Fruit fly (Drosophila melanogaster) whole organism, prepupa: ENCODE data around the gene CG14327.

Source experiments
- Blimp-1 ChIP-seq: fragments of 200-800 bp; sonication (Bioruptor generic); optimal IDR thresholded peaks from 3 replicates; lab custom pipeline; 2017; ENCODE audit warnings: missing biosample characterization, missing genetic modification characterization, mild to moderate bottlenecking, moderate library complexity, missing genetic modification reagents
- CG10631 ChIP-seq: fragments of 200-800 bp; sonication (Bioruptor generic); optimal IDR thresholded peaks from 2 replicates; lab custom pipeline; 2016; ENCODE audit warnings: missing biosample characterization, missing genetic modification characterization
- CG10669 ChIP-seq: fragments of 200-800 bp; sonication (Bioruptor generic); optimal IDR thresholded peaks from 3 replicates; lab custom pipeline; 2018; ENCODE audit warnings: missing biosample characterization, mild to moderate bottlenecking, missing genetic modification characterization, moderate library complexity
- CG11762 ChIP-seq: fragments of 200-800 bp; sonication (Bioruptor generic); optimal IDR thresholded peaks from 3 replicates; lab custom pipeline; 2016; ENCODE audit warnings: missing biosample characterization, missing genetic modification characterization; ENCODE audit not compliant: insufficient read depth
- CG11902 ChIP-seq: fragments of 200-800 bp; sonication (Bioruptor generic); optimal IDR thresholded peaks from 3 replicates; lab custom pipeline; 2016; ENCODE audit warnings: missing biosample characterization, missing genetic modification characterization
- CG15336 ChIP-seq: fragments of 200-800 bp; sonication (Bioruptor generic); IDR thresholded peaks from 2 replicates; pipeline ENCODE4 v1.3.6; 2022; ENCODE audit warnings: missing biosample characterization, missing genetic modification characterization
- CG1621 ChIP-seq: fragments of 200-800 bp; sonication (Bioruptor generic); optimal IDR thresholded peaks from 3 replicates; lab custom pipeline; 2018; ENCODE audit warnings: missing biosample characterization, mild to moderate bottlenecking, missing genetic modification characterization
- CG16779 ChIP-seq: fragments of 200-800 bp; sonication (Bioruptor generic); optimal IDR thresholded peaks from 3 replicates; lab custom pipeline; 2017; ENCODE audit warnings: missing biosample characterization, mild to moderate bottlenecking, missing genetic modification characterization
- CG3032 ChIP-seq: fragments of 200-800 bp; optimal IDR thresholded peaks from 2 replicates; lab custom pipeline; 2019; ENCODE audit warnings: missing biosample characterization, mild to moderate bottlenecking, missing genetic modification characterization, moderate library complexity
- CG34406 ChIP-seq: fragments of 200-800 bp; sonication (Bioruptor generic); optimal IDR thresholded peaks from 3 replicates; lab custom pipeline; 2016; ENCODE audit warnings: missing biosample characterization, missing genetic modification characterization
- CG3919 ChIP-seq: fragments of 200-800 bp; sonication (Bioruptor generic); optimal IDR thresholded peaks from 3 replicates; lab custom pipeline; 2016; ENCODE audit warnings: missing biosample characterization, missing genetic modification characterization
- CG6163 ChIP-seq: fragments of 200-800 bp; sonication (Bioruptor generic); IDR thresholded peaks from 3 replicates; pipeline ENCODE4 v1.3.6; 2022; ENCODE audit warnings: missing biosample characterization, missing genetic modification characterization
- CG6276 ChIP-seq: fragments of 200-800 bp; sonication (Bioruptor generic); optimal IDR thresholded peaks from 2 replicates; lab custom pipeline; 2017; ENCODE audit warnings: missing biosample characterization, mild to moderate bottlenecking, missing genetic modification characterization
- CG6792 ChIP-seq: fragments of 200-800 bp; sonication (Bioruptor generic); optimal IDR thresholded peaks from 3 replicates; lab custom pipeline; 2016; ENCODE audit warnings: missing biosample characterization, missing genetic modification characterization
- CG7368 ChIP-seq: fragments of 200-800 bp; sonication (Bioruptor generic); optimal IDR thresholded peaks from 3 replicates; lab custom pipeline; 2016; ENCODE audit warnings: missing biosample characterization, missing genetic modification characterization
- CG9139 ChIP-seq: fragments of 200-800 bp; sonication (Bioruptor generic); optimal IDR thresholded peaks from 3 replicates; lab custom pipeline; 2017; ENCODE audit warnings: missing biosample characterization, mild to moderate bottlenecking, missing genetic modification characterization
- Eip75B ChIP-seq: fragments of 200-800 bp; sonication (Bioruptor generic); optimal IDR thresholded peaks from 3 replicates; lab custom pipeline; 2016; ENCODE audit warnings: missing biosample characterization, missing genetic modification characterization
- Eip78C ChIP-seq: fragments of 200-800 bp; sonication (Bioruptor generic); peaks from one replicate; lab custom pipeline; 2016; ENCODE audit warnings: missing biosample characterization, missing genetic modification characterization
- Eip93F ChIP-seq: fragments of 200-800 bp; sonication (Bioruptor generic); optimal IDR thresholded peaks from 2 replicates; lab custom pipeline; 2016; ENCODE audit warnings: missing biosample characterization, mild to moderate bottlenecking, missing genetic modification characterization
- Ets21C ChIP-seq: fragments of 200-800 bp; sonication (Bioruptor generic); optimal IDR thresholded peaks from 3 replicates; lab custom pipeline; 2016; ENCODE audit warnings: missing biosample characterization, missing genetic modification characterization
- Ets96B ChIP-seq: fragments of 200-800 bp; optimal IDR thresholded peaks from 2 replicates; lab custom pipeline; 2019; ENCODE audit warnings: missing biosample characterization, mild to moderate bottlenecking, missing genetic modification characterization, moderate library complexity
- Gug ChIP-seq: fragments of 200-800 bp; sonication (Bioruptor generic); IDR thresholded peaks from 2 replicates; pipeline ENCODE4 v1.3.6; 2022; ENCODE audit warnings: missing biosample characterization, missing genetic modification characterization
- Hr38 ChIP-seq: sonication (Bioruptor generic); optimal IDR thresholded peaks from 2 replicates; lab custom pipeline; 2016; ENCODE audit warnings: missing biosample characterization, missing genetic modification characterization
- Met ChIP-seq: fragments of 200-800 bp; sonication (Bioruptor generic); optimal IDR thresholded peaks from 3 replicates; lab custom pipeline; 2016; ENCODE audit warnings: missing biosample characterization, missing genetic modification characterization
- OdsH ChIP-seq: fragments of 200-800 bp; sonication (Bioruptor generic); optimal IDR thresholded peaks from 3 replicates; lab custom pipeline; 2016; ENCODE audit warnings: missing biosample characterization, missing genetic modification characterization
- Smox ChIP-seq: fragments of 200-800 bp; sonication (Bioruptor generic); optimal IDR thresholded peaks from 3 replicates; lab custom pipeline; 2016; ENCODE audit warnings: missing biosample characterization, missing genetic modification characterization
- Sox14 ChIP-seq: fragments of 200-800 bp; sonication (Bioruptor generic); optimal IDR thresholded peaks from 3 replicates; lab custom pipeline; 2016; ENCODE audit warnings: missing biosample characterization, missing genetic modification characterization
- Sox15 ChIP-seq: fragments of 200-800 bp; sonication (Bioruptor generic); optimal IDR thresholded peaks from 3 replicates; lab custom pipeline; 2016; ENCODE audit warnings: missing biosample characterization, missing genetic modification characterization
- achi ChIP-seq: fragments of 200-800 bp; sonication (Bioruptor generic); optimal IDR thresholded peaks from 3 replicates; lab custom pipeline; 2016; ENCODE audit warnings: missing biosample characterization, missing genetic modification characterization
- acj6 ChIP-seq: fragments of 200-800 bp; sonication (Bioruptor generic); optimal IDR thresholded peaks from 3 replicates; lab custom pipeline; 2016; ENCODE audit warnings: missing biosample characterization, missing genetic modification characterization
- dac ChIP-seq: fragments of 200-800 bp; sonication (Bioruptor generic); optimal IDR thresholded peaks from 2 replicates; lab custom pipeline; 2017; ENCODE audit warnings: missing biosample characterization, mild to moderate bottlenecking, missing genetic modification characterization
- dsx ChIP-seq: fragments of 200-800 bp; optimal IDR thresholded peaks from 3 replicates; lab custom pipeline; 2019; ENCODE audit warnings: missing biosample characterization, mild to moderate bottlenecking, missing genetic modification characterization, moderate library complexity; ENCODE audit not compliant: poor library complexity, severe bottlenecking
- eg ChIP-seq: fragments of 200-800 bp; sonication (Bioruptor generic); IDR thresholded peaks from 3 replicates; pipeline ENCODE4 v1.3.6; 2022; ENCODE audit warnings: missing biosample characterization, missing genetic modification characterization
- fd59A ChIP-seq: fragments of 200-800 bp; sonication (Bioruptor generic); optimal IDR thresholded peaks from 2 replicates; lab custom pipeline; 2017; ENCODE audit warnings: missing biosample characterization, mild to moderate bottlenecking, missing genetic modification characterization, missing genetic modification reagents
- fd85E ChIP-seq: fragments of 200-800 bp; sonication (Bioruptor generic); optimal IDR thresholded peaks from 3 replicates; lab custom pipeline; 2016; ENCODE audit warnings: missing biosample characterization, missing genetic modification characterization
- fkh ChIP-seq: fragments of 200-800 bp; sonication (Bioruptor generic); optimal IDR thresholded peaks from 3 replicates; lab custom pipeline; 2017; ENCODE audit warnings: missing biosample characterization, mild to moderate bottlenecking, missing genetic modification characterization, moderate library complexity
- lz ChIP-seq: fragments of 200-800 bp; sonication (Bioruptor generic); optimal IDR thresholded peaks from 3 replicates; lab custom pipeline; 2016; ENCODE audit warnings: missing biosample characterization, missing genetic modification characterization
- net ChIP-seq: fragments of 200-800 bp; sonication (Bioruptor generic); optimal IDR thresholded peaks from 3 replicates; lab custom pipeline; 2016; ENCODE audit warnings: missing biosample characterization, missing genetic modification characterization
- pdm3 ChIP-seq: fragments of 200-800 bp; sonication (Bioruptor generic); optimal IDR thresholded peaks from 3 replicates; lab custom pipeline; 2016; ENCODE audit warnings: missing biosample characterization, missing genetic modification characterization
- spab ChIP-seq: fragments of 200-800 bp; sonication (Bioruptor generic); optimal IDR thresholded peaks from 2 replicates; lab custom pipeline; 2017; ENCODE audit warnings: missing biosample characterization, mild to moderate bottlenecking, missing genetic modification characterization, missing genetic modification reagents
- ss ChIP-seq, 2 experiments: fragments of 200-800 bp; sonication (Bioruptor generic); optimal IDR thresholded peaks; 2 replicates in 1 of 2; 3 replicates in 1 of 2; lab custom pipeline; 2017 to 2018; ENCODE audit warnings: mild to moderate bottlenecking in 2 of 2, missing biosample characterization in 2 of 2, missing genetic modification characterization in 2 of 2, moderate library complexity in 1 of 2
- svp ChIP-seq: fragments of 200-800 bp; sonication (Bioruptor generic); peaks from one replicate; lab custom pipeline; 2016; ENCODE audit warnings: missing biosample characterization, missing genetic modification characterization
- topi ChIP-seq: fragments of 200-800 bp; sonication (Bioruptor generic); optimal IDR thresholded peaks from 3 replicates; lab custom pipeline; 2016; ENCODE audit warnings: missing biosample characterization, missing genetic modification characterization
- vri ChIP-seq: fragments of 200-800 bp; sonication (Bioruptor generic); optimal IDR thresholded peaks from 3 replicates; lab custom pipeline; 2016; ENCODE audit warnings: missing biosample characterization, mild to moderate bottlenecking, missing genetic modification characterization

CG14327 gene

DNA sequence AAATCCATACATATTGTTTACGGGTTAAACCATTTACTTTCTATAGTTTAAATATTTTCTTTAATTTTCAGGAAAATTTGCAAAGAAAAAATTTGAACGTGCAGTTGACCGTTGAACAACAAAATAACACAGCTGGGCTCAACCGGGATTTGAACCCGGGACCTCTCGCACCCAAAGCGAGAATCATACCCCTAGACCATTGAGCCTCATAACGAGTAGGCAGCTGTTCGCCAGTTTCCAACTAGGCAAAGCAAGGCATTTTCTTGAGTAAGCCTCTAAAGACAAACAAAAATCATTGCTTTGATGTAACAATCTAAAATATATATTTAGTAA, 4.4 kb downstream of the CG14327 start:
- no peak for TF ChIP-seq Ets21C (GFP tag; lab: Kevin White, UChicago)
- TF ChIP-seq CG10631, result no peak
- TF ChIP-seq fd59A (GFP tag; lab: Kevin White, UChicago), result no peak
- TF ChIP-seq CG11902 (GFP tag; lab: Kevin White, UChicago), result no peak
- TF ChIP-seq net (GFP tag; lab: Kevin White, UChicago), result no peak
- TF ChIP-seq Sox14 (GFP tag; lab: Kevin White, UChicago), result no peak
- peak; percentile 83 for TF ChIP-seq svp (GFP tag; lab: Kevin White, UChicago)
- peak; percentile 40; the same call in 1 of the 3 replicates for TF ChIP-seq CG6163
- no peak for TF ChIP-seq OdsH (GFP tag; lab: Kevin White, UChicago)
- peak; percentile 31 for TF ChIP-seq CG9139 (GFP tag; lab: Kevin White, UChicago)
- TF ChIP-seq Met (GFP tag; lab: Kevin White, UChicago), result no peak
- peak in 1 of 2 experiments; percentile 0 for TF ChIP-seq ss (GFP tag; optimal IDR thresholded peaks at IDR 0.05; lab: Kevin White, UChicago)
- TF ChIP-seq topi (GFP tag; lab: Kevin White, UChicago), result no peak
- peak; percentile 6 for TF ChIP-seq CG3919 (GFP tag; lab: Kevin White, UChicago)
- TF ChIP-seq Eip78C (GFP tag; lab: Kevin White, UChicago), result peak; percentile 67
- peak; percentile 2 for TF ChIP-seq spab
- TF ChIP-seq dsx (GFP tag; lab: Kevin White, UChicago), result peak; percentile 10
- TF ChIP-seq CG16779 (tag; lab: Kevin White, UChicago), result peak; percentile 9
- no peak for TF ChIP-seq acj6 (GFP tag; lab: Kevin White, UChicago)
- TF ChIP-seq CG10669 (GFP tag; lab: Kevin White, UChicago), result no peak

DNA sequence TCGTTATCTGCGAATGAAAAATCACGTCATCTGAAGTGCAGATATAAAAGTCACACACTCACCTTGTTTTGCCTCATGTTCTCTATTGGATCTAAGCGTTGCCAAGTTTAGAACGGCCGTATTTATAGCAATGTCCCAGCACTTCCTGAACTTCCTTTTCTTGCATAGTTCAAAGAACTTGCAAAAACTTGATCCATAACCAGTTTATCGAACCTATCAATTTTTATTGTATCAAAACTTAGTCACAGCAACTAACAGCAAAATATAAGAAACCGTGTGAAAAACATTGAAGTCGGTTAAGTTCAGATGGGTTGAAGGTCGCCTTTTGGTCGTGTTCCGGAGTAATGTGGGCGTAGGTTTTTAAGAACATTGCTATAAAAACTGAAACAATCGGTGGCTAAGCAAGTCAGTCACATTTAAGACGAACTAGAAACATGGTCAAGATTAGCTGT, 5.2 kb downstream of the CG14327 start, which contains the start of the genes CG14324 and CG14326:
TSS of gene CG14324 (minus strand) at position 101 of the 452 bp plus-strand sequence.
TSS of gene CG14326 (plus strand) at position 402 of the 452 bp plus-strand sequence.
- no peak for TF ChIP-seq Eip75B (GFP tag; lab: Kevin White, UChicago)
- no peak for TF ChIP-seq Met (GFP tag; lab: Kevin White, UChicago)
- no peak for TF ChIP-seq CG1621 (tag; lab: Kevin White, UChicago)
- no peak for TF ChIP-seq CG6276
- no peak for TF ChIP-seq Ets96B (tag; lab: Kevin White, UChicago)
- no peak for TF ChIP-seq CG11762 (GFP tag; lab: Kevin White, UChicago)
- no peak for TF ChIP-seq Eip93F (GFP tag; lab: Kevin White, UChicago)
- TF ChIP-seq dac (GFP tag; lab: Kevin White, UChicago), result no peak

DNA sequence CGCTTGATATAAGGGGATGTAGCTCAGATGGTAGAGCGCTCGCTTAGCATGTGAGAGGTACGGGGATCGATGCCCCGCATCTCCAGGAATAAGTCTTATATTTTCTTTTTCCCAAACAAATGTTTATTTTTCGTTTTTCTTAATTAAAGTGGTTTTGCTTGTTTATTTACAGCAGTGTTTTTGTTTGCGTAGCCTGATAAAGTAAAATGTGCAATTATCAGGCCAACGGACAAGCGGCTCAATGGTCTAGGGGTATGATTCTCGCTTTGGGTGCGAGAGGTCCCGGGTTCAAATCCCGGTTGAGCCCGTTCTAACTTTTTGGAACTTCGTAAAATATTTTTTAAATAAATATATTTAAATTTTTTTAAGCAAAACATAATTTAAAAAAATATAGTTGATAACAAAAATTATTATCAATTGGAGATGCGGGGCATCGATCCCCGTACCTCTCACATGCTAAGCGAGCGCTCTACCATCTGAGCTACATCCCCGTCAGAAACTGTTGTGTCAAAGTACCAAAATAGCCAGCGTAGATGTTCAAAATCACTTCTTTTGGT, 6.3 kb downstream of the CG14327 start:
- TF ChIP-seq acj6 (GFP tag; lab: Kevin White, UChicago), result no peak
- TF ChIP-seq Gug, result no peak
- peak; percentile 86 to 88 for TF ChIP-seq ss (GFP tag; optimal IDR thresholded peaks at IDR 0.05; lab: Kevin White, UChicago)
- no peak for TF ChIP-seq fd85E (GFP tag; lab: Kevin White, UChicago)
- TF ChIP-seq CG6276, result peak; percentile 84
- no peak for TF ChIP-seq CG6792 (GFP tag; lab: Kevin White, UChicago)
- peak; percentile 78 for TF ChIP-seq fkh (GFP tag; lab: Kevin White, UChicago)
- TF ChIP-seq net (GFP tag; lab: Kevin White, UChicago), result peak; percentile 36
- no peak for TF ChIP-seq dac (GFP tag; lab: Kevin White, UChicago)
- no peak for TF ChIP-seq Hr38 (GFP tag; lab: Kevin White, UChicago)
- TF ChIP-seq lz, result no peak
- TF ChIP-seq CG3032, result peak; percentile 57
- TF ChIP-seq CG34406, result no peak
- no peak for TF ChIP-seq CG7368
- TF ChIP-seq dsx (GFP tag; lab: Kevin White, UChicago), result peak; percentile 79
- peak; percentile 10 for TF ChIP-seq Eip75B (GFP tag; lab: Kevin White, UChicago)
- no peak for TF ChIP-seq CG11902 (GFP tag; lab: Kevin White, UChicago)
- no peak for TF ChIP-seq Sox15 (GFP tag; lab: Kevin White, UChicago)
- no peak for TF ChIP-seq Met (GFP tag; lab: Kevin White, UChicago)
- no peak for TF ChIP-seq fd59A (GFP tag; lab: Kevin White, UChicago)
- peak; percentile 32 for TF ChIP-seq CG11762 (GFP tag; lab: Kevin White, UChicago)
- no peak for TF ChIP-seq Blimp-1
- TF ChIP-seq eg, result peak; percentile 92
- TF ChIP-seq vri (GFP tag; lab: Kevin White, UChicago), result peak; percentile 42
- TF ChIP-seq OdsH (GFP tag; lab: Kevin White, UChicago), result no peak
- no peak for TF ChIP-seq Sox14 (GFP tag; lab: Kevin White, UChicago)
- TF ChIP-seq spab, result peak; percentile 60
- TF ChIP-seq pdm3, result peak; percentile 3
- TF ChIP-seq CG15336 (GFP tag; lab: Robert Waterston, UW), result peak; percentile 51
- no peak for TF ChIP-seq achi (GFP tag; lab: Kevin White, UChicago)
- TF ChIP-seq Eip78C (GFP tag; lab: Kevin White, UChicago), result peak; percentile 85
- no peak for TF ChIP-seq Smox (GFP tag; lab: Kevin White, UChicago)
